Worm (Caenorhabditis elegans): ENCODE measurements around the gene tag-314.
A peak's percentile ranks its signal among the peaks of the same experiment; 100 is the strongest.

Gene tag-314

ce11 chrV:10457247-10457646 is 28.7 kb upstream of the tag-314 start, which contains the start of gene F22E12.1:
Gene F22E12.1, minus strand, starts transcription at chrV:10457347.
- TF ChIP-seq nhr-21 (tag; optimal IDR thresholded peaks at IDR 0.05) (no peak), nhr-11 (tag; optimal IDR thresholded peaks at IDR 0.05) (no peak), ztf-1 (GFP tag; conservative IDR thresholded peaks at IDR 0.05) (no peak), nhr-77 (tag; optimal IDR thresholded peaks at IDR 0.05) (no peak), crh-2 (tag; optimal IDR thresholded peaks at IDR 0.05) (no peak), nhr-12 (tag; optimal IDR thresholded peaks at IDR 0.05) (no peak), unc-62 (GFP tag; optimal IDR thresholded peaks at IDR 0.05) (no peak), peb-1 (tag; optimal IDR thresholded peaks at IDR 0.05) (no peak), zag-1 (tag; optimal IDR thresholded peaks at IDR 0.05) (no peak), R02D3.7 (tag; optimal IDR thresholded peaks at IDR 0.05) (no peak), aly-2 (tag; optimal IDR thresholded peaks at IDR 0.05) (no peak), ama-1 (optimal IDR thresholded peaks at IDR 0.05) (no peak), snpc-4 (tag; optimal IDR thresholded peaks at IDR 0.05) (no peak), ceh-82 (tag; optimal IDR thresholded peaks at IDR 0.05) (no peak), sma-3 (GFP tag; optimal IDR thresholded peaks at IDR 0.05) (no peak), egl-27 (tag; optimal IDR thresholded peaks at IDR 0.05) (no peak), nhr-6 (tag; optimal IDR thresholded peaks at IDR 0.05) (no peak), sem-4 (tag; optimal IDR thresholded peaks at IDR 0.05) (no peak), lin-11 (tag; optimal IDR thresholded peaks at IDR 0.05) (no peak)

ce11 chrV:10453466-10453865 is 25.0 kb upstream of the tag-314 start, which contains the start of gene Y32F6A.5:
Gene Y32F6A.5, minus strand, starts transcription at chrV:10453605.
- no peak for TF ChIP-seq Y55F3AM.14 (GFP tag; optimal IDR thresholded peaks at IDR 0.05)
- peak; percentile 26 for TF ChIP-seq C34F6.9 (tag; optimal IDR thresholded peaks at IDR 0.05)
- TF ChIP-seq sma-9 (GFP tag; optimal IDR thresholded peaks at IDR 0.05), result peak; percentile 11
- no peak for TF ChIP-seq sma-9 (tag; optimal IDR thresholded peaks at IDR 0.05)
- TF ChIP-seq lin-39 (tag; optimal IDR thresholded peaks at IDR 0.05), result no peak
- TF ChIP-seq nhr-12 (tag; optimal IDR thresholded peaks at IDR 0.05), result no peak

DNA sequence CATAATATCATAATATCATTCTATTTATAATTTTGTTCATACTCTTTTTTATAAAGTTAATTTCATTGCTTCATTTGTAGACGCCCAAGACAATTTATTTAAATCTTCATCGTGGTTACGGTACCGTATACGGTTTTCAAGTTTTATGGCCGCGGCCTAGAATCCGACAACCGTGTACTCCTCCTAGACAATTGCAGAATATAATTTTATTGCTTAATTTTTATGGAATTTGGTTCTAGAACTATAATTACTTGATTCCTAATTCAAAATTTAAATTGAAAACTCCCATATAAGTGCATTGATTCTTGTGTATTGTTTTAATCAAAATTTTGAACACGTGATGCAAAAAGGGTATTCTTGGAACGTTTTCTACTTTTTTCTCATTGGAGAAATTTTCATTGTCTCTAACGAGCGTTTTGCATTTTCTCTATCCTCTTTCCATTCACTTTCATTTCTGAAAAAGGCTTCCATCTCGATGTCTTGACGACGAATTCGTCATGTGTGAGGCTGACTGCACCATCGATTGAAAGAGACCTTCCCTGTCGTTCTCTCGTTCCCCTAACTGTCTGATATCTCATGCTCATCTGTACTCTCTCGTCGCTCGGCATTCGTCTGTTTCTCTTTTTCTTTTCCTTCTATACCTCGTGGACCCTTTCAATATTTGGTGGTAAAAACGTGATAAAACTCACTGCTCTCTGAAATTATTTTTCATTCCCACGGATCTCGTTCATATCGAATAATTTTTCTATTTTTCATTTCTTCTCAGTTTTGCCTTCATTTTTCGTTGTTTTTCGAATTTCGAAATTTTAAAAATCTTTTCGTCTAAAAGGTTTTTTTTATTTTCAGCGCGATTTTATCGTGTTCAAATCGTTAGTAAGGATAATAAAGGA is 12.9 kb upstream of the tag-314 start, which contains the start of gene pap-1:
pap-1 (plus strand) TSS at position 840 of the 890 bp plus-strand sequence.
- TF ChIP-seq alr-1 (tag; optimal IDR thresholded peaks at IDR 0.05) (no peak), C34F6.9 (tag; optimal IDR thresholded peaks at IDR 0.05) (peak; percentile 50), unc-62 (GFP tag; optimal IDR thresholded peaks at IDR 0.05) (no peak), sma-9 (GFP tag; optimal IDR thresholded peaks at IDR 0.05) (peak; percentile 16), sma-9 (tag; optimal IDR thresholded peaks at IDR 0.05) (no peak), nhr-12 (tag; optimal IDR thresholded peaks at IDR 0.05) (no peak), mdl-1 (tag; optimal IDR thresholded peaks at IDR 0.05) (peak in 1 of 2 experiments; percentile 27), nhr-25 (tag; optimal IDR thresholded peaks at IDR 0.05) (no peak), nhr-6 (tag; optimal IDR thresholded peaks at IDR 0.05) (no peak), skn-1 (tag; optimal IDR thresholded peaks at IDR 0.05) (no peak), lsy-2 (tag; optimal IDR thresholded peaks at IDR 0.05) (peak in 1 of 2 experiments; percentile 39), nhr-129 (tag; optimal IDR thresholded peaks at IDR 0.05) (peak; percentile 62), fos-1 (tag; optimal IDR thresholded peaks at IDR 0.05) (peak; percentile 3), lin-13 (GFP tag; optimal IDR thresholded peaks at IDR 0.05) (no peak), nhr-21 (tag; optimal IDR thresholded peaks at IDR 0.05) (no peak), ztf-11 (tag; optimal IDR thresholded peaks at IDR 0.05) (no peak), ztf-4 (tag; optimal IDR thresholded peaks at IDR 0.05) (no peak), nhr-23 (tag; optimal IDR thresholded peaks at IDR 0.05) (no peak), elt-1 (tag; optimal IDR thresholded peaks at IDR 0.05) (no peak), nhr-11 (tag; optimal IDR thresholded peaks at IDR 0.05) (no peak)

DNA sequence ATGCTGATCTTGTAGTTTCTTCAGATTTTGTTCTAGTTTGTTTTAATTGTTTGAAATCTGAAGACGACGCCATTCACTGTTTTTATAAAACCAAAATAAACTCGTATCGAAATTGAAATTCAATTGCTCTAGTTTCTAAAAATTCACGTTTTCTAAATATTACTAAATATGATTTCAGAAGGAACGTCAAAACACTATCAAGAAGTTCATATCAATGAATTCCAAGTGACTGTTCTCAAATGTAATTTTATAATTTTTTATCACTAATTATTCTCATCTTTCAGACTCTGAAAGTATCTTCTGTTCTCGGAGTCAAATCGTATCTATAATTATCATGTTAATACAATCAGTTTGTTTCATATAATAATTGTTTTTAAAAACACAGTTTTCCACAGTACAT is 12.2 kb upstream of the tag-314 start, which contains the start of gene snf-10:
snf-10 (minus strand) TSS at position 101 of the 400 bp plus-strand sequence.
- TF ChIP-seq snpc-4 (tag; optimal IDR thresholded peaks at IDR 0.05) (no peak), C34F6.9 (tag; optimal IDR thresholded peaks at IDR 0.05) (no peak), nhr-21 (tag; optimal IDR thresholded peaks at IDR 0.05) (no peak), fos-1 (tag; optimal IDR thresholded peaks at IDR 0.05) (no peak), aly-2 (tag; optimal IDR thresholded peaks at IDR 0.05) (no peak), ZK546.5 (tag; optimal IDR thresholded peaks at IDR 0.05) (no peak), nhr-25 (tag; optimal IDR thresholded peaks at IDR 0.05) (no peak)
